Fruit fly (Drosophila melanogaster) whole organism, prepupa: ENCODE measurements around the gene put.

Experiments used
- Blimp-1 ChIP-seq: fragments of 200-800 bp; sonication (Bioruptor generic); optimal IDR thresholded peaks from 3 replicates; lab custom pipeline; 2017; ENCODE audit warnings: missing biosample characterization, missing genetic modification characterization, mild to moderate bottlenecking, moderate library complexity, missing genetic modification reagents
- CG32006 ChIP-seq: fragments of 200-800 bp; sonication (Bioruptor generic); optimal IDR thresholded peaks from 3 replicates; lab custom pipeline; 2017; ENCODE audit warnings: missing biosample characterization, mild to moderate bottlenecking, missing genetic modification characterization
- Eip75B ChIP-seq: fragments of 200-800 bp; sonication (Bioruptor generic); optimal IDR thresholded peaks from 3 replicates; lab custom pipeline; 2016; ENCODE audit warnings: missing biosample characterization, missing genetic modification characterization

dm6 chr3R:14656760-14657604, 31.5 kb upstream of the put start, which contains the start of gene CG3505:
- TF ChIP-seq Blimp-1 (GFP tag; lab: Kevin White, UChicago): no peak
- no peak for TF ChIP-seq CG32006 (GFP tag; lab: Kevin White, UChicago)
- peak; percentile 56 for TF ChIP-seq Eip75B (GFP tag; lab: Kevin White, UChicago)
